Fruit fly (Drosophila melanogaster): ENCODE data around the gene Prosalpha2.

Prosalpha2 gene

DNA sequence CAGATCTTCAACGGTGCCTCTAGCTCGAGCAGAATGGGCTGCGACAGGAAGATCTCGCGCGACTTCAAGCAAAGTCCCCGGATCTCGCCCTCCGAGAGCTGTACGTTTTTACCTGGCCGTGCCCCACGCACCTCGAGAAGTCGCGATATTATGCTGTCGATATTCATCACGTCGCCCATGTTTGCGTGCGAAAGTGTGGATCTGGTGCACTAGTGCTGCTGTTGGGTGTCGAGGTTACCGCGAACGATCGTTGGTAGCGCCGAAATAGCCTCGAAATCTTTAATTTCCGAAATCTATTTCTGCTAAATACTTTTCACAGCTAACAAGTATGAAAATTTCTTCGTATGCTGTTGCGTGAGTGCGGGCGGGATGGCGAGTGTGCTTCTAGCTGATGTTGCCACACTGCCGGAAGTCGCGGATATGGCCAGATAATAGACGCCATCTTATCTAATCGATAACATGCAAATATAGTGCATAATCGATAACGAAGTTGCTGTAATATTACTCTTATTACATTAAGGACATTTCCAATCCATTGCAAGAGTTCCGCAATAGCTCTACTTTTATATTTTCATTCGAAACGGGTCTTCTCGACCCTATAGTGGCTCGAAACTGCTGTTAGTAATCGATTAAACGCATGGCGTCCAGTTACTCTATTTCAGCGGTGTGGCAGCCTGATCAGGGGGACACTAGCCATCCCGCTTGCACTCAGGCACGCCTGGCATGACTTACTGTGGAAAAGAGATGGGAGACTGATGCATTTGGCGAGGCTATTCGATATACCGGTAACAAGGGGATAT lies 5.4 kb upstream of the Prosalpha2 start, which contains the start of gene Pp1-87B (continued):
- TF ChIP-seq CG18764 (GFP tag; optimal IDR thresholded peaks at IDR 0.05) (no peak), CG14441 (GFP tag; IDR thresholded peaks at IDR 0.05) (no peak), CG6272 (GFP tag; IDR thresholded peaks at IDR 0.05) (no peak), Oli (tag; optimal IDR thresholded peaks at IDR 0.05) (no peak), Nf-YB (GFP tag; optimal IDR thresholded peaks at IDR 0.05) (peak; percentile 13), Trl (optimal IDR thresholded peaks at IDR 0.05) (no peak), Trl (GFP tag; optimal IDR thresholded peaks at IDR 0.05) (peak; percentile 7), inv (GFP tag; IDR thresholded peaks at IDR 0.05; ENCODE audit: partially characterized antibody) (peak; percentile 25; the same call in 1 of the 2 replicates), NC2β (GFP tag; optimal IDR thresholded peaks at IDR 0.05) (no peak), toy (GFP tag; IDR thresholded peaks at IDR 0.05) (no peak), esg (GFP tag; conservative IDR thresholded peaks at IDR 0.05) (no peak), dm (GFP tag; optimal IDR thresholded peaks at IDR 0.05) (peak; percentile 89), CG10543 (GFP tag; optimal IDR thresholded peaks at IDR 0.05) (peak; percentile 53), B-H2 (GFP tag; optimal IDR thresholded peaks at IDR 0.05) (no peak), da (GFP tag; optimal IDR thresholded peaks at IDR 0.05) (no peak), CG11696 (GFP tag; IDR thresholded peaks at IDR 0.05) (no peak), D19B (GFP tag; optimal IDR thresholded peaks at IDR 0.05) (no peak), Gsc (GFP tag; IDR thresholded peaks at IDR 0.05) (no peak), Bgb (GFP tag; IDR thresholded peaks at IDR 0.05; ENCODE audit: partially characterized antibody) (no peak), bigmax (GFP tag; optimal IDR thresholded peaks at IDR 0.05) (no peak), CG3847 (GFP tag; IDR thresholded peaks at IDR 0.05) (peak; percentile 64), ATbp (GFP tag; optimal IDR thresholded peaks at IDR 0.05) (no peak), CG6254 (GFP tag; optimal IDR thresholded peaks at IDR 0.05) (no peak), HHEX (GFP tag; optimal IDR thresholded peaks at IDR 0.05) (no peak), CG7372 (GFP tag; IDR thresholded peaks at IDR 0.05) (no peak), CG11695 (GFP tag; IDR thresholded peaks at IDR 0.05) (no peak), seq (GFP tag; IDR thresholded peaks at IDR 0.05) (no peak), Hmr (GFP tag; optimal IDR thresholded peaks at IDR 0.05) (peak; percentile 32), HmgZ (tag; optimal IDR thresholded peaks at IDR 0.05) (peak; percentile 37), gt (GFP tag; IDR thresholded peaks at IDR 0.05) (no peak), CG7839 (tag; optimal IDR thresholded peaks at IDR 0.05) (no peak), Lhr (GFP tag; optimal IDR thresholded peaks at IDR 0.05) (peak; percentile 85), zfh1 (GFP tag; IDR thresholded peaks at IDR 0.05) (no peak), tna (GFP tag; IDR thresholded peaks at IDR 0.05; ENCODE audit: partially characterized antibody) (no peak; the same call in 1 of the 2 replicates), CG6813 (GFP tag; optimal IDR thresholded peaks at IDR 0.05) (no peak), Myb (GFP tag; optimal IDR thresholded peaks at IDR 0.05) (peak; percentile 74), Optix (GFP tag; IDR thresholded peaks at IDR 0.05) (no peak), CG7745 (tag; optimal IDR thresholded peaks at IDR 0.05) (no peak), CG8290 (GFP tag; optimal IDR thresholded peaks at IDR 0.05) (peak; percentile 39), CG8290 (tag; optimal IDR thresholded peaks at IDR 0.05) (peak in 1 of 2 experiments; percentile 46), gsb-n (tag; optimal IDR thresholded peaks at IDR 0.05) (no peak), CG16779 (GFP tag; IDR thresholded peaks at IDR 0.05) (no peak), CG9215 (GFP tag; IDR thresholded peaks at IDR 0.05) (0 out of 2 replicates have a peak, but pooled peaks have one; percentile 13), CG10209 (GFP tag; optimal IDR thresholded peaks at IDR 0.05) (peak; percentile 18), Max (GFP tag; optimal IDR thresholded peaks at IDR 0.05) (peak; percentile 27), slp2 (GFP tag; optimal IDR thresholded peaks at IDR 0.05) (no peak), CG14014 (GFP tag; IDR thresholded peaks at IDR 0.05) (no peak), sob (GFP tag; IDR thresholded peaks at IDR 0.05) (no peak), CG4820 (GFP tag; optimal IDR thresholded peaks at IDR 0.05) (no peak), ttk (GFP tag; IDR thresholded peaks at IDR 0.05) (no peak), CG5953 (GFP tag; IDR thresholded peaks at IDR 0.05) (no peak)

Data from whole organism, embryonic.